Worm (Caenorhabditis elegans) whole organism, L2 larva: ENCODE data around the gene C10A4.3.
"Not testable (repeated sequence)": the region's sequence is repeated elsewhere in the genome, so short reads cannot be mapped to it uniquely, and the experiment has no call there.

ENCODE experiments used
- C34F6.9 ChIP-seq: fragments of 150-350 bp; optimal IDR thresholded peaks from 2 replicates; lab custom pipeline; 2014; ENCODE audit warnings: missing biosample characterization, missing genetic modification characterization
- F13H6.1 ChIP-seq: sonication (generic microtip); optimal IDR thresholded peaks from 2 replicates; lab custom pipeline; 2016; ENCODE audit warnings: missing genetic modification characterization, missing compliant biosample characterization
- R02D3.7 ChIP-seq: fragments of 150-350 bp; optimal IDR thresholded peaks from 2 replicates; lab custom pipeline; 2014; ENCODE audit warnings: missing biosample characterization, missing genetic modification characterization
- ZK546.5 ChIP-seq: sonication (generic microtip); optimal IDR thresholded peaks from 2 replicates; lab custom pipeline; 2017; ENCODE audit warnings: missing biosample characterization, missing genetic modification characterization
- alr-1 ChIP-seq: fragments of 150-350 bp; optimal IDR thresholded peaks from 2 replicates; lab custom pipeline; 2014; ENCODE audit warnings: missing biosample characterization, missing genetic modification characterization
- aly-2 ChIP-seq: fragments of 150-350 bp; optimal IDR thresholded peaks from 2 replicates; lab custom pipeline; 2014; ENCODE audit warnings: missing biosample characterization, missing genetic modification characterization
- ama-1 ChIP-seq: fragments of 150-350 bp; optimal IDR thresholded peaks from 2 replicates; lab custom pipeline; 2018; ENCODE audit warnings: inconsistent platforms
- blmp-1 ChIP-seq: sonication (generic microtip); optimal IDR thresholded peaks from 2 replicates; lab custom pipeline; 2017; ENCODE audit warnings: missing genetic modification characterization, mild to moderate bottlenecking, missing compliant biosample characterization, antibody characterized with exemption, moderate library complexity; ENCODE audit not compliant: insufficient read depth
- ceh-16 ChIP-seq: fragments of 150-350 bp; optimal IDR thresholded peaks from 2 replicates; lab custom pipeline; 2014; ENCODE audit warnings: missing biosample characterization, missing genetic modification characterization
- ceh-82 ChIP-seq: fragments of 150-350 bp; optimal IDR thresholded peaks from 2 replicates; lab custom pipeline; 2014; ENCODE audit warnings: missing biosample characterization, missing genetic modification characterization
- crh-2 ChIP-seq: sonication (generic microtip); optimal IDR thresholded peaks from 2 replicates; lab custom pipeline; 2017; ENCODE audit warnings: missing biosample characterization, missing genetic modification characterization
- dmd-4 ChIP-seq: sonication (generic microtip); optimal IDR thresholded peaks from 2 replicates; lab custom pipeline; 2017; ENCODE audit warnings: missing biosample characterization, missing genetic modification characterization
- egl-27 ChIP-seq: sonication (generic microtip); optimal IDR thresholded peaks from 3 replicates; lab custom pipeline; 2017; ENCODE audit warnings: missing biosample characterization, missing genetic modification reagents, missing genetic modification characterization
- elt-1 ChIP-seq: fragments of 150-350 bp; optimal IDR thresholded peaks from 2 replicates; lab custom pipeline; 2014; ENCODE audit warnings: missing biosample characterization, missing genetic modification characterization
- elt-3 ChIP-seq: sonication (generic microtip); optimal IDR thresholded peaks from 2 replicates; lab custom pipeline; 2017; ENCODE audit warnings: missing biosample characterization, missing genetic modification characterization
- fos-1 ChIP-seq: fragments of 150-350 bp; optimal IDR thresholded peaks from 2 replicates; lab custom pipeline; 2014; ENCODE audit warnings: missing biosample characterization, missing genetic modification characterization
- gmeb-1 ChIP-seq: fragments of 150-350 bp; optimal IDR thresholded peaks from 2 replicates; lab custom pipeline; 2014; ENCODE audit warnings: missing biosample characterization, missing genetic modification characterization
- lin-11 ChIP-seq: fragments of 150-350 bp; sonication (generic microtip); optimal IDR thresholded peaks from 2 replicates; lab custom pipeline; 2014; ENCODE audit warnings: missing biosample characterization, missing genetic modification characterization, inconsistent platforms, mixed read lengths
- lin-13 ChIP-seq: fragments of 150-350 bp; optimal IDR thresholded peaks from 2 replicates; lab custom pipeline; 2014; ENCODE audit warnings: missing biosample characterization, missing genetic modification reagents, missing genetic modification characterization
- lin-39 ChIP-seq: fragments of 150-350 bp; optimal IDR thresholded peaks from 2 replicates; lab custom pipeline; 2014; ENCODE audit warnings: missing biosample characterization, missing genetic modification reagents, missing genetic modification characterization
- lsy-2 ChIP-seq, 2 experiments: fragments of 150-350 bp in 1 of 2; sonication (generic microtip) in 1 of 2; optimal IDR thresholded peaks; 2 replicates each; lab custom pipeline; 2014 to 2017; ENCODE audit warnings: missing biosample characterization in 2 of 2, missing genetic modification characterization in 2 of 2
- mab-5 ChIP-seq: fragments of 150-350 bp; optimal IDR thresholded peaks from 2 replicates; lab custom pipeline; 2014; ENCODE audit warnings: missing biosample characterization, missing genetic modification characterization
- mdl-1 ChIP-seq, 2 experiments: fragments of 150-350 bp in 1 of 2; sonication (generic microtip) in 1 of 2; optimal IDR thresholded peaks; 2 replicates each; lab custom pipeline; 2017; ENCODE audit warnings: missing biosample characterization in 2 of 2, missing genetic modification characterization in 2 of 2
- nhr-12 ChIP-seq: fragments of 150-350 bp; optimal IDR thresholded peaks from 2 replicates; lab custom pipeline; 2014; ENCODE audit warnings: missing biosample characterization, missing genetic modification characterization
- nhr-21 ChIP-seq: fragments of 150-350 bp; optimal IDR thresholded peaks from 2 replicates; lab custom pipeline; 2014; ENCODE audit warnings: missing biosample characterization, missing genetic modification characterization
- nhr-23 ChIP-seq: fragments of 150-350 bp; optimal IDR thresholded peaks from 2 replicates; lab custom pipeline; 2014; ENCODE audit warnings: missing biosample characterization, missing genetic modification reagents, missing genetic modification characterization
- nhr-25 ChIP-seq: fragments of 150-350 bp; sonication (generic microtip); optimal IDR thresholded peaks from 3 replicates; lab custom pipeline; 2014; ENCODE audit warnings: missing biosample characterization, missing genetic modification characterization
- nhr-6 ChIP-seq: fragments of 150-350 bp; optimal IDR thresholded peaks from 2 replicates; lab custom pipeline; 2014; ENCODE audit warnings: missing biosample characterization, missing genetic modification characterization
- nhr-77 ChIP-seq: fragments of 150-350 bp; optimal IDR thresholded peaks from 2 replicates; lab custom pipeline; 2014; ENCODE audit warnings: missing biosample characterization, missing genetic modification characterization
- sem-4 ChIP-seq: fragments of 150-350 bp; optimal IDR thresholded peaks from 2 replicates; lab custom pipeline; 2014; ENCODE audit warnings: missing biosample characterization, missing genetic modification reagents, missing genetic modification characterization
- skn-1 ChIP-seq: sonication (generic microtip); optimal IDR thresholded peaks from 2 replicates; lab custom pipeline; 2017; ENCODE audit warnings: missing biosample characterization, missing genetic modification characterization
- sma-9 ChIP-seq, 2 experiments: fragments of 150-350 bp in 1 of 2; sonication (generic microtip) in 1 of 2; optimal IDR thresholded peaks; 2 replicates each; lab custom pipeline; 2014 to 2016; ENCODE audit warnings: missing genetic modification characterization in 2 of 2, mild to moderate bottlenecking in 1 of 2, missing biosample characterization in 1 of 2, missing compliant biosample characterization in 1 of 2, missing genetic modification reagents in 1 of 2, moderate library complexity in 1 of 2
- snpc-4 ChIP-seq: fragments of 150-350 bp; optimal IDR thresholded peaks from 2 replicates; lab custom pipeline; 2014; ENCODE audit warnings: missing biosample characterization, missing genetic modification characterization
- unc-55 ChIP-seq: fragments of 150-350 bp; sonication (generic microtip); optimal IDR thresholded peaks from 3 replicates; lab custom pipeline; 2014; ENCODE audit warnings: missing biosample characterization, missing genetic modification reagents, missing genetic modification characterization
- unc-62 ChIP-seq: fragments of 150-350 bp; optimal IDR thresholded peaks from 2 replicates; lab custom pipeline; 2014; ENCODE audit warnings: missing biosample characterization, missing genetic modification reagents, missing genetic modification characterization
- ztf-1 ChIP-seq: fragments of 200-800 bp; sonication (Bioruptor generic); conservative IDR thresholded peaks from 2 replicates; pipeline ENCODE4 v1.3.6; 2022; ENCODE audit warnings: missing genetic modification characterization, missing compliant biosample characterization
- ztf-11 ChIP-seq: sonication (generic microtip); optimal IDR thresholded peaks from 2 replicates; lab custom pipeline; 2017; ENCODE audit warnings: missing biosample characterization, missing genetic modification characterization

Gene C10A4.3

ce11 chrX:7405393-7405792 lies at the start of gene C10A4.3:
TSS of gene C10A4.3 (plus strand) at chrX:7405693.
- TF ChIP-seq sem-4 (tag; lab: Kevin White, UChicago) (no peak), skn-1 (tag; lab: Kevin White, UChicago) (no peak), nhr-23 (tag; lab: Kevin White, UChicago) (no peak), crh-2 (tag; lab: Kevin White, UChicago) (no peak), alr-1 (tag; lab: Kevin White, UChicago) (no peak), ama-1 (lab: Kevin White, UChicago) (no peak), nhr-77 (tag; lab: Kevin White, UChicago) (no peak), lin-11 (tag; lab: Kevin White, UChicago) (no peak), aly-2 (tag; lab: Kevin White, UChicago) (no peak), nhr-12 (no peak), ceh-82 (tag; lab: Kevin White, UChicago) (no peak), mab-5 (tag; lab: Kevin White, UChicago) (no peak), elt-1 (no peak), R02D3.7 (tag; lab: Kevin White, UChicago) (no peak), F13H6.1 (tag; lab: Kevin White, UChicago) (no peak)
- TF ChIP-seq, all 48 proteins: peak for 0

DNA sequence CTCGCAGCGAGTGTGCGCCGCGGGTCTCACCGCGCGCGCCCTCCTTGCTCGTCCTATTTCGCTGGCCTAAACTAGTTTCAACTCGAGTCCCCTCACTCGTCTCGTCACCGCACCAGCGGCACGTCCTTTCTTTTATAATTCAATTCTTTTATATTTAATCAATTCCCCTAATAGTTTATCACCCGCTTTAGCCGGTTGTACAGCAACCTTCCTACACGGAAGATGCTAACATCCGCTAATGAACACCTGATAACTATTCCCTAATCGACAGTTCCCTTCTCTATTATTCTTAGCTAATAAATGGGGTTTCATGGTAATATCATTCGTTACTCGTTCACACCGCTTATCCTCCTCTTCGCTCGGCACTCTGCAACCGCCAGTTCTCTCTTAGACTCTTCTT lies 40.2 kb upstream of the C10A4.3 start, which contains the start of gene C56G3.2:
Gene C56G3.2 (plus strand): TSS at position 301 of the 400 bp plus-strand sequence.
- TF ChIP-seq sma-9 (GFP tag; optimal IDR thresholded peaks at IDR 0.05; lab: Kevin White, UChicago); sma-9 (tag; optimal IDR thresholded peaks at IDR 0.05; lab: Kevin White, UChicago); ZK546.5 (tag; lab: Kevin White, UChicago); nhr-25 (tag; lab: Kevin White, UChicago): not testable (repeated sequence)

DNA sequence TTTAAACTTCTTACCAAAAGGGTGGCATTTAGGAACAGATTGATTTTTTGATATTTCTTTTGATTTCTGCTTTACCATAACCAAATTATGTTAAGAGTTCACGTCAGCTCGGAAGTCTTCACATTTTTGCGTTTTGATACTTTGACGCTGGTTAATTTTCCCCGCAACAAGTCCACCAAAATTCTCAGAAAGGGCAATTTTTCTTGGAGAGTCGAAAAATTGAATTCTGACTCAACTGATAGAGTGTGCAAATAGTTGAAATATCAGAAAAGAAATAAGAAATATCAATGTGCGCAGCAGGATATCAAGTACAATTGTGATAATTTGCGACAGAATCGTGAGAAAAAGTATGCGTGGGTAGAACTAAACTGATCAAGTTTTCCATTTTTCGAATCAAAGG lies 35.7 kb upstream of the C10A4.3 start:
- TF ChIP-seq elt-1 (no peak), mdl-1 (tag; optimal IDR thresholded peaks at IDR 0.05; lab: Kevin White, UChicago) (no peak), ztf-11 (tag; lab: Kevin White, UChicago) (no peak), ama-1 (lab: Kevin White, UChicago) (no peak), egl-27 (tag; lab: Kevin White, UChicago) (no peak), ZK546.5 (tag; lab: Kevin White, UChicago) (no peak), nhr-21 (tag; lab: Kevin White, UChicago) (no peak), gmeb-1 (tag; lab: Kevin White, UChicago) (no peak), nhr-12 (no peak), ztf-1 (no peak)
- TF ChIP-seq, all 48 proteins: peak for 0

ce11 chrX:7371945-7372344 lies 33.5 kb upstream of the C10A4.3 start:
- TF ChIP-seq lsy-2 (tag; optimal IDR thresholded peaks at IDR 0.05; lab: Kevin White, UChicago) (no peak), dmd-4 (no peak), nhr-77 (tag; lab: Kevin White, UChicago) (no peak), mab-5 (tag; lab: Kevin White, UChicago) (no peak), snpc-4 (no peak), ama-1 (lab: Kevin White, UChicago) (no peak), fos-1 (tag; lab: Kevin White, UChicago) (no peak), F13H6.1 (tag; lab: Kevin White, UChicago) (no peak), nhr-6 (no peak), ztf-1 (no peak), sem-4 (tag; lab: Kevin White, UChicago) (no peak), nhr-12 (no peak), sma-9 (GFP tag; optimal IDR thresholded peaks at IDR 0.05; lab: Kevin White, UChicago) (no peak), sma-9 (tag; optimal IDR thresholded peaks at IDR 0.05; lab: Kevin White, UChicago) (no peak), elt-3 (no peak)
- TF ChIP-seq, all 48 proteins: peak for 0

ce11 chrX:7376941-7377340 lies 28.6 kb upstream of the C10A4.3 start, which contains the start of gene npr-8:
TSS of gene npr-8 (plus strand) at chrX:7377302.
- TF ChIP-seq blmp-1 (tag; lab: Kevin White, UChicago): no peak
- TF ChIP-seq ama-1 (lab: Kevin White, UChicago): no peak
- TF ChIP-seq dmd-4: no peak
- no peak for TF ChIP-seq unc-62
- no peak for TF ChIP-seq lin-39
- TF ChIP-seq sma-9 (GFP tag; optimal IDR thresholded peaks at IDR 0.05; lab: Kevin White, UChicago): no peak
- no peak for TF ChIP-seq sma-9 (tag; optimal IDR thresholded peaks at IDR 0.05; lab: Kevin White, UChicago)
- TF ChIP-seq mdl-1 (tag; optimal IDR thresholded peaks at IDR 0.05; lab: Kevin White, UChicago): no peak
- TF ChIP-seq lin-13 (GFP tag; lab: Kevin White, UChicago): no peak
- TF ChIP-seq skn-1 (tag; lab: Kevin White, UChicago): no peak
- TF ChIP-seq nhr-77 (tag; lab: Kevin White, UChicago): no peak
- no peak for TF ChIP-seq unc-55 (GFP tag; lab: Kevin White, UChicago)
- TF ChIP-seq alr-1 (tag; lab: Kevin White, UChicago): no peak
- no peak for TF ChIP-seq C34F6.9
- no peak for TF ChIP-seq ceh-16
- TF ChIP-seq elt-3: no peak
- TF ChIP-seq, all 48 proteins: peak for 0
